Worm (Caenorhabditis elegans): Measurements from ENCODE around the gene ugt-16.

DNA sequence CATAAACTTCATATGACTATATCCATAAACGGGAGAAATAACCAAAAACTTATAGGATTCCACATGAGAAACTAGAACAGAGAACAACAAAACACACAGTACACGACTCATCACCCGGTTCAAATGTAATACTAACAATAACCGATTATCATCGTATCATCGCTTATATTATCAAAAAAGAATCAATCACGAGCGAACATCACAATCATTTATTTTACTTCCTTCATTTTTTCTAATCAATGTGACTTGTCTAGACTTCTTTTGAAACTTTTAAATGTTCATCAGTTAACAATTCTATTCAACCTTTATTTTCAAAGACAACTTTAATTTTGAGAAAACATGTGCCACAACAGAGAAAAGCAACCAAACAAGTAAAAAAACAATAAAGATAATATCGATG, 29.6 kb upstream of the ugt-16 start, which contains the start of gene ugt-4:
- TF ChIP-seq dpff-1 (tag; optimal IDR thresholded peaks at IDR 0.05), result no peak
- no peak for TF ChIP-seq hrde-1 (tag; optimal IDR thresholded peaks at IDR 0.05; ENCODE audit: borderline replicate concordance)
- TF ChIP-seq unc-62 (GFP tag; optimal IDR thresholded peaks at IDR 0.05), result no peak
- no peak for TF ChIP-seq lin-35 (GFP tag; optimal IDR thresholded peaks at IDR 0.05)
- no peak for TF ChIP-seq Y53F4B.3 (GFP tag; IDR thresholded peaks at IDR 0.05)
